Worm (Caenorhabditis elegans) whole organism, young adult: ENCODE measurements around the gene F28D1.6.

Experiments
- B0019.2 ChIP-seq: fragments of 200-800 bp; sonication (Bioruptor generic); conservative IDR thresholded peaks from 2 replicates; pipeline ENCODE4 v1.3.6; 2022; ENCODE audit warnings: missing genetic modification reagents, missing genetic modification characterization, missing compliant biosample characterization
- B0261.1 ChIP-seq: sonication (generic microtip); optimal IDR thresholded peaks from 2 replicates; lab custom pipeline; 2016; ENCODE audit warnings: mild to moderate bottlenecking, missing genetic modification characterization, moderate library complexity, missing compliant biosample characterization
- C06A6.2 ChIP-seq: fragments of 200-800 bp; sonication (Bioruptor generic); conservative IDR thresholded peaks from 2 replicates; pipeline ENCODE4 v1.3.6; 2022; ENCODE audit warnings: missing genetic modification characterization, missing compliant biosample characterization
- C17E4.6 ChIP-seq: fragments of 200-800 bp; sonication (Bioruptor generic); IDR thresholded peaks from 2 replicates; pipeline ENCODE4 v1.3.6; 2022; ENCODE audit warnings: missing genetic modification reagents, missing genetic modification characterization, missing compliant biosample characterization
- F23B12.7 ChIP-seq: sonication (generic microtip); optimal IDR thresholded peaks from 2 replicates; lab custom pipeline; 2017; ENCODE audit warnings: missing genetic modification characterization, mild to moderate bottlenecking, missing compliant biosample characterization, antibody characterized with exemption, moderate library complexity; ENCODE audit not compliant: insufficient read depth
- F33H1.4 ChIP-seq: fragments of 200-800 bp; sonication (Bioruptor generic); IDR thresholded peaks from 2 replicates; pipeline ENCODE4 v1.3.6; 2022; ENCODE audit warnings: missing genetic modification reagents, missing genetic modification characterization, missing compliant biosample characterization
- F49E8.2 ChIP-seq: sonication (generic microtip); optimal IDR thresholded peaks from 3 replicates; lab custom pipeline; 2017; ENCODE audit warnings: missing genetic modification characterization, mild to moderate bottlenecking, missing compliant biosample characterization, antibody characterized with exemption, moderate library complexity; ENCODE audit not compliant: insufficient read depth
- F52B5.7 ChIP-seq: sonication (generic microtip); optimal IDR thresholded peaks from 2 replicates; lab custom pipeline; 2016; ENCODE audit warnings: mild to moderate bottlenecking, missing genetic modification characterization, missing compliant biosample characterization
- K12H6.12 ChIP-seq: fragments of 200-800 bp; sonication (Bioruptor generic); optimal IDR thresholded peaks from 2 replicates; lab custom pipeline; 2018; ENCODE audit warnings: mild to moderate bottlenecking, missing genetic modification characterization, missing compliant biosample characterization
- T07F8.4 ChIP-seq: sonication (generic microtip); optimal IDR thresholded peaks from 2 replicates; lab custom pipeline; 2016; ENCODE audit warnings: mild to moderate bottlenecking, missing genetic modification characterization, moderate library complexity, missing compliant biosample characterization
- Y56A3A.18 ChIP-seq: fragments of 200-800 bp; sonication (Bioruptor generic); IDR thresholded peaks from 2 replicates; pipeline ENCODE4 v1.3.6; 2022; ENCODE audit warnings: missing genetic modification reagents, missing genetic modification characterization, missing compliant biosample characterization
- atf-7 ChIP-seq: sonication (generic microtip); optimal IDR thresholded peaks from 2 replicates; lab custom pipeline; 2017; ENCODE audit warnings: mild to moderate bottlenecking, missing genetic modification characterization, missing compliant biosample characterization
- athp-1 ChIP-seq: sonication (generic microtip); optimal IDR thresholded peaks from 2 replicates; lab custom pipeline; 2017; ENCODE audit warnings: mild to moderate bottlenecking, missing genetic modification characterization, missing compliant biosample characterization
- cebp-2 ChIP-seq: fragments of 200-800 bp; sonication (Bioruptor generic); IDR thresholded peaks from 2 replicates; pipeline ENCODE4 v1.3.6; 2022; ENCODE audit warnings: missing genetic modification characterization, missing compliant biosample characterization
- ceh-100 ChIP-seq: fragments of 200-800 bp; sonication (Bioruptor generic); IDR thresholded peaks from 2 replicates; pipeline ENCODE4 v1.3.6; 2022; ENCODE audit warnings: missing genetic modification reagents, missing genetic modification characterization, missing compliant biosample characterization
- ceh-58 ChIP-seq: fragments of 200-800 bp; sonication (Bioruptor generic); IDR thresholded peaks from 2 replicates; pipeline ENCODE4 v1.3.6; 2022; ENCODE audit warnings: missing genetic modification characterization, missing compliant biosample characterization
- ceh-79 ChIP-seq: sonication (generic microtip); optimal IDR thresholded peaks from 2 replicates; lab custom pipeline; 2017; ENCODE audit warnings: mild to moderate bottlenecking, missing genetic modification characterization, missing compliant biosample characterization
- ceh-91 ChIP-seq: fragments of 200-800 bp; sonication (Bioruptor generic); IDR thresholded peaks from 2 replicates; pipeline ENCODE4 v1.3.6; 2022; ENCODE audit warnings: missing genetic modification reagents, missing genetic modification characterization, missing compliant biosample characterization
- dox-1 ChIP-seq: fragments of 200-800 bp; sonication (Bioruptor generic); IDR thresholded peaks from 2 replicates; pipeline ENCODE4 v1.3.6; 2022; ENCODE audit warnings: missing genetic modification reagents, missing genetic modification characterization, missing compliant biosample characterization
- efl-1 ChIP-seq: fragments of 150-350 bp; optimal IDR thresholded peaks from 2 replicates; lab custom pipeline; 2014; ENCODE audit warnings: missing biosample characterization, missing genetic modification reagents, missing genetic modification characterization
- ekl-4 ChIP-seq: fragments of 200-800 bp; sonication (Bioruptor generic); IDR thresholded peaks from 2 replicates; pipeline ENCODE4 v1.3.6; 2022; ENCODE audit warnings: missing genetic modification reagents, missing genetic modification characterization, missing compliant biosample characterization
- ets-4 ChIP-seq: fragments of 200-800 bp; sonication (Bioruptor generic); optimal IDR thresholded peaks from 2 replicates; lab custom pipeline; 2018; ENCODE audit warnings: mild to moderate bottlenecking, missing genetic modification characterization, missing compliant biosample characterization
- fkh-3 ChIP-seq: sonication (generic microtip); optimal IDR thresholded peaks from 2 replicates; lab custom pipeline; 2016; ENCODE audit warnings: mild to moderate bottlenecking, missing genetic modification characterization, missing compliant biosample characterization
- him-1 ChIP-seq: sonication (generic microtip); optimal IDR thresholded peaks from 2 replicates; lab custom pipeline; 2016; ENCODE audit warnings: missing genotype, missing genetic modification reagents, missing genetic modification characterization, missing compliant biosample characterization
- hrde-1 ChIP-seq: sonication (generic microtip); optimal IDR thresholded peaks from 2 replicates; lab custom pipeline; 2016; ENCODE audit warnings: missing genetic modification characterization, mild to moderate bottlenecking, missing compliant biosample characterization, moderate library complexity, missing genotype, missing genetic modification reagents, borderline replicate concordance
- hsf-1 ChIP-seq: fragments of 200-800 bp; sonication (Bioruptor generic); IDR thresholded peaks from 2 replicates; pipeline ENCODE4 v1.3.6; 2022; ENCODE audit warnings: missing genetic modification reagents, missing genetic modification characterization, missing compliant biosample characterization
- lag-1 ChIP-seq: fragments of 200-800 bp; sonication (Bioruptor generic); IDR thresholded peaks from 2 replicates; pipeline ENCODE4 v1.3.6; 2022; ENCODE audit warnings: missing genetic modification reagents, missing genetic modification characterization, missing compliant biosample characterization
- let-526 ChIP-seq: fragments of 200-800 bp; sonication (Bioruptor generic); IDR thresholded peaks from 2 replicates; pipeline ENCODE4 v1.3.6; 2022; ENCODE audit warnings: missing genetic modification reagents, missing genetic modification characterization, missing compliant biosample characterization
- let-607 ChIP-seq, 2 experiments: fragments of 200-800 bp in 1 of 2; sonication (Bioruptor generic) in 1 of 2; sonication (generic microtip) in 1 of 2; optimal IDR thresholded peaks; 2 replicates each; lab custom pipeline; 2016 to 2018; ENCODE audit warnings: mild to moderate bottlenecking in 2 of 2, missing compliant biosample characterization in 2 of 2, missing genetic modification characterization in 2 of 2, moderate library complexity in 2 of 2, missing genotype in 1 of 2
- lir-1 ChIP-seq: fragments of 200-800 bp; sonication (Bioruptor generic); conservative IDR thresholded peaks from 2 replicates; pipeline ENCODE4 v1.3.6; 2022; ENCODE audit warnings: missing genetic modification reagents, missing genetic modification characterization, missing compliant biosample characterization
- lsl-1 ChIP-seq: fragments of 200-800 bp; sonication (Bioruptor generic); optimal IDR thresholded peaks from 2 replicates; lab custom pipeline; 2018; ENCODE audit warnings: mild to moderate bottlenecking, missing genetic modification characterization, moderate library complexity, missing compliant biosample characterization
- madf-6 ChIP-seq: fragments of 200-800 bp; sonication (Bioruptor generic); IDR thresholded peaks from 2 replicates; pipeline ENCODE4 v1.3.6; 2022; ENCODE audit warnings: missing genetic modification reagents, missing genetic modification characterization, missing compliant biosample characterization
- madf-8 ChIP-seq: fragments of 200-800 bp; sonication (Bioruptor generic); conservative IDR thresholded peaks from 2 replicates; pipeline ENCODE4 v1.3.6; 2022; ENCODE audit warnings: missing genetic modification reagents, missing genetic modification characterization, missing compliant biosample characterization
- mcd-1 ChIP-seq: fragments of 200-800 bp; sonication (Bioruptor generic); IDR thresholded peaks from 2 replicates; pipeline ENCODE4 v1.3.6; 2022; ENCODE audit warnings: missing genetic modification reagents, missing genetic modification characterization, missing compliant biosample characterization
- mel-28 ChIP-seq: sonication (generic microtip); optimal IDR thresholded peaks from 2 replicates; lab custom pipeline; 2016; ENCODE audit warnings: borderline replicate concordance, mild to moderate bottlenecking, missing genetic modification characterization, missing compliant biosample characterization
- mes-4 ChIP-seq: sonication (generic microtip); optimal IDR thresholded peaks from 2 replicates; lab custom pipeline; 2016; ENCODE audit warnings: missing genotype, missing genetic modification characterization, missing compliant biosample characterization
- rcor-1 ChIP-seq: fragments of 200-800 bp; sonication (Bioruptor generic); IDR thresholded peaks from 2 replicates; pipeline ENCODE4 v1.3.6; 2022; ENCODE audit warnings: missing genetic modification reagents, missing genetic modification characterization, missing compliant biosample characterization
- sdz-38 ChIP-seq: sonication (generic microtip); optimal IDR thresholded peaks from 2 replicates; lab custom pipeline; 2016; ENCODE audit warnings: missing genotype, missing genetic modification characterization, missing compliant biosample characterization
- sea-2 ChIP-seq: fragments of 200-800 bp; sonication (Bioruptor generic); IDR thresholded peaks from 2 replicates; pipeline ENCODE4 v1.3.6; 2022; ENCODE audit warnings: missing genetic modification characterization, missing compliant biosample characterization
- snpc-1.3 ChIP-seq: sonication (generic microtip); optimal IDR thresholded peaks from 2 replicates; lab custom pipeline; 2017; ENCODE audit warnings: missing genetic modification characterization, mild to moderate bottlenecking, missing compliant biosample characterization, antibody characterized with exemption, moderate library complexity, missing genotype, missing genetic modification reagents; ENCODE audit not compliant: insufficient read depth
- snpc-3.4 ChIP-seq: sonication (generic microtip); optimal IDR thresholded peaks from 2 replicates; lab custom pipeline; 2017; ENCODE audit warnings: missing genetic modification characterization, mild to moderate bottlenecking, missing compliant biosample characterization, antibody characterized with exemption, moderate library complexity, missing genotype, missing genetic modification reagents
- snpc-4 ChIP-seq, 5 experiments: fragments of 150-350 bp in 1 of 5; sonication (generic microtip) in 4 of 5; optimal IDR thresholded peaks; 2 replicates each; lab custom pipeline; 2014 to 2018; ENCODE audit warnings: missing genetic modification characterization in 5 of 5, missing biosample characterization in 3 of 5, antibody characterized with exemption in 2 of 5, mild to moderate bottlenecking in 2 of 5, missing compliant biosample characterization in 2 of 5, missing genotype in 2 of 5, moderate library complexity in 2 of 5, missing genetic modification reagents in 1 of 5
- sptf-2 ChIP-seq: fragments of 200-800 bp; sonication (Bioruptor generic); optimal IDR thresholded peaks from 2 replicates; lab custom pipeline; 2018; ENCODE audit warnings: mild to moderate bottlenecking, missing genetic modification characterization, missing compliant biosample characterization
- zim-3 ChIP-seq: sonication (generic microtip); optimal IDR thresholded peaks from 2 replicates; lab custom pipeline; 2017; ENCODE audit warnings: mild to moderate bottlenecking, missing genetic modification characterization, moderate library complexity, missing compliant biosample characterization
- ztf-22 ChIP-seq: fragments of 200-800 bp; sonication (Bioruptor generic); optimal IDR thresholded peaks from 2 replicates; lab custom pipeline; 2018; ENCODE audit warnings: mild to moderate bottlenecking, missing genetic modification characterization, moderate library complexity, missing compliant biosample characterization
- ztf-26 ChIP-seq: sonication (generic microtip); optimal IDR thresholded peaks from 2 replicates; lab custom pipeline; 2017; ENCODE audit warnings: missing genetic modification characterization, missing compliant biosample characterization
- ztf-28 ChIP-seq: fragments of 200-800 bp; sonication (Bioruptor generic); IDR thresholded peaks from 2 replicates; pipeline ENCODE4 v1.3.6; 2022; ENCODE audit warnings: missing genetic modification reagents, missing genetic modification characterization, missing compliant biosample characterization
- ztf-6 ChIP-seq: fragments of 200-800 bp; sonication (Bioruptor generic); IDR thresholded peaks from 2 replicates; pipeline ENCODE4 v1.3.6; 2022; ENCODE audit warnings: missing genetic modification reagents, missing genetic modification characterization, missing compliant biosample characterization

F28D1.6 gene

ce11 chrIV:12360742-12361195, 24.2 kb downstream of the F28D1.6 start, which contains the start of gene sec-24.2 (continued):
- TF ChIP-seq let-526 (GFP tag; lab: Robert Waterston, UW) (no peak), madf-8 (GFP tag; lab: Robert Waterston, UW) (peak; percentile 55; the same call in 1 of the 2 replicates), let-607 (tag; optimal IDR thresholded peaks at IDR 0.05; lab: Kevin White, UChicago) (no peak), mes-4 (tag; lab: Kevin White, UChicago) (no peak), hsf-1 (no peak), C06A6.2 (GFP tag; lab: Robert Waterston, UW) (no peak), ztf-6 (GFP tag; lab: Robert Waterston, UW) (no peak), lsl-1 (GFP tag; lab: Kevin White, UChicago) (peak; percentile 83), T07F8.4 (tag; lab: Kevin White, UChicago) (no peak), zim-3 (tag; lab: Kevin White, UChicago) (no peak), ekl-4 (GFP tag; lab: Robert Waterston, UW) (no peak), ceh-91 (GFP tag; lab: Robert Waterston, UW) (peak; percentile 58), snpc-1.3 (no peak), F49E8.2 (no peak), snpc-3.4 (tag; lab: Kevin White, UChicago) (no peak), madf-6 (GFP tag; lab: Robert Waterston, UW) (peak; percentile 86), ets-4 (GFP tag; lab: Kevin White, UChicago) (no peak), mel-28 (tag; lab: Kevin White, UChicago) (no peak), fkh-3 (tag; lab: Kevin White, UChicago) (no peak), lir-1 (GFP tag; lab: Robert Waterston, UW) (no peak), sdz-38 (no peak), him-1 (tag; lab: Kevin White, UChicago) (no peak), Y56A3A.18 (GFP tag; lab: Robert Waterston, UW) (no peak), cebp-2 (GFP tag; lab: Robert Waterston, UW) (no peak), hrde-1 (tag; lab: Kevin White, UChicago) (no peak), dox-1 (GFP tag; lab: Robert Waterston, UW) (peak; percentile 24; the same call in 1 of the 2 replicates), C17E4.6 (GFP tag; lab: Robert Waterston, UW) (no peak), ceh-58 (no peak), ztf-26 (no peak), snpc-4 (GFP tag; optimal IDR thresholded peaks at IDR 0.05; lab: Kevin White, UChicago) (no peak), snpc-4 (tag; optimal IDR thresholded peaks at IDR 0.05; lab: Kevin White, UChicago) (no peak), lag-1 (GFP tag; lab: Robert Waterston, UW) (no peak), sptf-2 (GFP tag; lab: Kevin White, UChicago) (no peak), efl-1 (peak; percentile 82), ztf-28 (GFP tag; lab: Robert Waterston, UW) (no peak), F33H1.4 (GFP tag; lab: Robert Waterston, UW) (peak; percentile 49), athp-1 (tag; lab: Kevin White, UChicago) (no peak), ceh-100 (no peak), rcor-1 (no peak), B0261.1 (no peak), ceh-79 (tag; lab: Kevin White, UChicago) (no peak), F52B5.7 (tag; lab: Kevin White, UChicago) (no peak), sea-2 (GFP tag; lab: Robert Waterston, UW) (no peak), ztf-22 (GFP tag; lab: Kevin White, UChicago) (no peak), K12H6.12 (tag; lab: Kevin White, UChicago) (no peak), mcd-1 (GFP tag; lab: Robert Waterston, UW) (no peak), B0019.2 (GFP tag; lab: Robert Waterston, UW) (no peak), F23B12.7 (tag; lab: Kevin White, UChicago) (no peak), atf-7 (tag; lab: Kevin White, UChicago) (no peak)
